Fruit fly (Drosophila melanogaster) whole organism, wandering third instar larva: Measurements from ENCODE around the gene CG31910.

Experiments
- CG9705 ChIP-seq: fragments of 200-800 bp; sonication (Bioruptor generic); optimal IDR thresholded peaks from 2 replicates; lab custom pipeline; 2018; ENCODE audit warnings: missing biosample characterization, mild to moderate bottlenecking, missing genetic modification characterization
- Dfd ChIP-seq: fragments of >200 bp; optimal IDR thresholded peaks from 2 replicates; lab custom pipeline; 2017; ENCODE audit warnings: missing biosample characterization, missing genetic modification characterization
- GATAd ChIP-seq: sonication (Bioruptor generic); optimal IDR thresholded peaks from 2 replicates; lab custom pipeline; 2016; ENCODE audit warnings: missing biosample characterization, missing genetic modification characterization
- Hr78 ChIP-seq: fragments of >200 bp; optimal IDR thresholded peaks from 2 replicates; lab custom pipeline; 2017; ENCODE audit warnings: missing biosample characterization, missing genetic modification characterization
- Myc ChIP-seq: fragments of >200 bp; optimal IDR thresholded peaks from 2 replicates; lab custom pipeline; 2017
- foxo ChIP-seq, 2 experiments: fragments of 200-800 bp; sonication (Bioruptor generic); optimal IDR thresholded peaks; 2 replicates in 1 of 2; 3 replicates in 1 of 2; lab custom pipeline; 2016 to 2017; ENCODE audit warnings: missing biosample characterization in 2 of 2, missing genetic modification characterization in 2 of 2
- fru ChIP-seq: fragments of 200-800 bp; sonication (Bioruptor generic); optimal IDR thresholded peaks from 3 replicates; lab custom pipeline; 2016; ENCODE audit warnings: missing biosample characterization, mild to moderate bottlenecking, missing genetic modification characterization
- pan ChIP-seq: fragments of >200 bp; optimal IDR thresholded peaks from 2 replicates; lab custom pipeline; 2017
- psq ChIP-seq: fragments of 200-800 bp; sonication (Bioruptor generic); optimal IDR thresholded peaks from 3 replicates; lab custom pipeline; 2017; ENCODE audit warnings: missing biosample characterization, mild to moderate bottlenecking, missing genetic modification characterization, moderate library complexity
- rgr ChIP-seq: fragments of 200-800 bp; sonication (Bioruptor generic); optimal IDR thresholded peaks from 3 replicates; lab custom pipeline; 2016; ENCODE audit warnings: missing biosample characterization, mild to moderate bottlenecking, missing genetic modification characterization
- sage ChIP-seq: fragments of 200-800 bp; sonication (Bioruptor generic); optimal IDR thresholded peaks from 2 replicates; lab custom pipeline; 2016; ENCODE audit warnings: missing biosample characterization, mild to moderate bottlenecking, missing genetic modification characterization
- tai ChIP-seq: sonication (Bioruptor generic); optimal IDR thresholded peaks from 2 replicates; lab custom pipeline; 2016; ENCODE audit warnings: missing biosample characterization, missing genetic modification characterization

DNA sequence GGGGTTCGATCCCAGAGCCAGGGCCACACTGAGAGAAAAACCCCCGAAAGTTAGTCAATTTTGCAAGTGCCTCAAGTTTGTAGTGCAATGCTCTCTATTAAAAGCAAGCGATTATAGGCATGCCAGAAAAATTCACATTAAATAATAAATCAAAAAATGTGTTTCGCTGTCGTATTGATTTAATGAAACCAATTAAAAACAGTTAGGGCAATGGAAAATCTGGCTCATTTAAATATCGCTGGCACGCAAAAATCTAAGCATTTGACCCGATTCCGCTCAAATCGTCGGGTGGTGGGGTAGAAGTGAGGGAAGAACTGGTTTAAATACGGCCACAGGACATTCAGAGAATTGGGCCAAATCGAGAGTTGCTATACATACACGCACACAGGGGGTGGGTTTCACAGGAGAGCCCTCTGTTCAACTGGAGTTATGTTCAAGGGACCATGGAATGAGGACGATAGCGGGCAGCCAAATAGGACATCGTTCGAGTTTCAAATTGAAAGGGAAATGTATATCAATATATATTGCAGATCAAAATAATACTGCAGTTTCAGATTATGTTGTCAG, 49.6 kb upstream of the CG31910 start:
- TF ChIP-seq rgr (GFP tag; lab: Kevin White, UChicago): no peak
- TF ChIP-seq foxo (GFP tag; optimal IDR thresholded peaks at IDR 0.05; lab: Kevin White, UChicago): peak in 1 of 2 experiments; percentile 11
- TF ChIP-seq pan: no peak
- no peak for TF ChIP-seq tai
- TF ChIP-seq Hr78 (GFP tag; lab: Kevin White, UChicago): no peak
- TF ChIP-seq psq (GFP tag; lab: Kevin White, UChicago): no peak
- no peak for TF ChIP-seq CG9705 (GFP tag; lab: Kevin White, UChicago)
- TF ChIP-seq Myc (lab: Kevin White, UChicago): no peak
- no peak for TF ChIP-seq fru (GFP tag; lab: Kevin White, UChicago)
- TF ChIP-seq GATAd (GFP tag; lab: Kevin White, UChicago): no peak
- no peak for TF ChIP-seq sage (GFP tag; lab: Kevin White, UChicago)
- no peak for TF ChIP-seq Dfd (GFP tag; lab: Kevin White, UChicago)
